Fruit fly (Drosophila melanogaster): ENCODE results near the gene CG31673.

CG31673 gene

dm6 chr2L:20864764-20865265, 35.4 kb downstream of the CG31673 start, which contains the start of gene CG9338 (continued):
- TF ChIP-seq Hr51 (GFP tag; optimal IDR thresholded peaks at IDR 0.05) (peak; percentile 56 to 85), hth (optimal IDR thresholded peaks at IDR 0.05) (no peak), Poxn (GFP tag; IDR thresholded peaks at IDR 0.05) (no peak), CG15696 (tag; optimal IDR thresholded peaks at IDR 0.05) (peak; percentile 74), CG10654 (GFP tag; optimal IDR thresholded peaks at IDR 0.05) (peak; percentile 88), vfl (GFP tag; optimal IDR thresholded peaks at IDR 0.05) (no peak), CG17361 (GFP tag; IDR thresholded peaks at IDR 0.05) (peak; percentile 97), CG34422 (GFP tag; IDR thresholded peaks at IDR 0.05) (peak; percentile 94; the same call in 2 of the 3 replicates), BEAF-32 (GFP tag; optimal IDR thresholded peaks at IDR 0.05) (no peak), Scr (GFP tag; IDR thresholded peaks at IDR 0.05; ENCODE audit: partially characterized antibody) (peak; percentile 55), CG3995 (GFP tag; optimal IDR thresholded peaks at IDR 0.05) (peak; percentile 71), Hey (tag; optimal IDR thresholded peaks at IDR 0.05) (peak; percentile 34), CG10209 (GFP tag; optimal IDR thresholded peaks at IDR 0.05) (peak; percentile 77), Hr3 (GFP tag; optimal IDR thresholded peaks at IDR 0.05) (peak; percentile 73), CG16813 (GFP tag; IDR thresholded peaks at IDR 0.05; ENCODE audit: partially characterized antibody) (no peak), trem (tag; optimal IDR thresholded peaks at IDR 0.05) (peak; percentile 92), row (GFP tag; IDR thresholded peaks at IDR 0.05) (peak; percentile 99), Optix (GFP tag; IDR thresholded peaks at IDR 0.05) (peak; percentile 77), fd64A (GFP tag; optimal IDR thresholded peaks at IDR 0.05) (peak; percentile 88), CG11695 (GFP tag; IDR thresholded peaks at IDR 0.05) (peak; percentile 95), z (GFP tag; IDR thresholded peaks at IDR 0.05) (peak; percentile 96), HHEX (GFP tag; optimal IDR thresholded peaks at IDR 0.05) (peak; percentile 95), Xrp1 (GFP tag; IDR thresholded peaks at IDR 0.05) (peak; percentile 95), Max (GFP tag; optimal IDR thresholded peaks at IDR 0.05) (peak; percentile 72), bigmax (GFP tag; optimal IDR thresholded peaks at IDR 0.05) (peak; percentile 26), sna (GFP tag; IDR thresholded peaks at IDR 0.05; ENCODE audit: partially characterized antibody) (no peak), pum (GFP tag; optimal IDR thresholded peaks at IDR 0.05) (peak; percentile 81), CG33213 (GFP tag; optimal IDR thresholded peaks at IDR 0.05) (peak; percentile 70), CG2875 (GFP tag; optimal IDR thresholded peaks at IDR 0.05) (peak; percentile 14), esg (GFP tag; conservative IDR thresholded peaks at IDR 0.05) (peak; percentile 76), TFAM (GFP tag; optimal IDR thresholded peaks at IDR 0.05) (peak; percentile 68), amos (GFP tag; IDR thresholded peaks at IDR 0.05; ENCODE audit: partially characterized antibody) (no peak; the same call in 1 of the 2 replicates), psq (GFP tag; optimal IDR thresholded peaks at IDR 0.05) (peak; percentile 39), Side (GFP tag; optimal IDR thresholded peaks at IDR 0.05) (peak; percentile 79), dm (GFP tag; optimal IDR thresholded peaks at IDR 0.05) (peak; percentile 64), CG17359 (tag; optimal IDR thresholded peaks at IDR 0.05) (peak; percentile 95), cg (GFP tag; optimal IDR thresholded peaks at IDR 0.05) (peak; percentile 70), emc (GFP tag; optimal IDR thresholded peaks at IDR 0.05) (peak; percentile 27), CG3847 (GFP tag; IDR thresholded peaks at IDR 0.05) (peak; percentile 70), fu2 (GFP tag; optimal IDR thresholded peaks at IDR 0.05) (peak; percentile 67), CG2202 (tag; optimal IDR thresholded peaks at IDR 0.05) (peak; percentile 70), toy (GFP tag; IDR thresholded peaks at IDR 0.05) (peak; percentile 82), Ets65A (GFP tag) (peak; percentile 96), CG17829 (tag; optimal IDR thresholded peaks at IDR 0.05) (peak; percentile 95), HmgD (GFP tag; optimal IDR thresholded peaks at IDR 0.05) (peak; percentile 64), ewg (GFP tag; optimal IDR thresholded peaks at IDR 0.05) (peak; percentile 60), NFAT (GFP tag; IDR thresholded peaks at IDR 0.05) (peak; percentile 91), CG7745 (tag; optimal IDR thresholded peaks at IDR 0.05) (no peak), sob (GFP tag; IDR thresholded peaks at IDR 0.05) (peak; percentile 78), jigr1 (GFP tag; IDR thresholded peaks at IDR 0.05) (peak; percentile 74; the same call in 2 of the 3 replicates), CG4730 (GFP tag; IDR thresholded peaks at IDR 0.05) (peak; percentile 88)

Measured in whole organism, embryonic.